Worm (Caenorhabditis elegans): ENCODE measurements around the gene atg-3.

ce11 chrIV:961862-962261, 48.5 kb upstream of the atg-3 start:
- TF ChIP-seq elt-2 (tag; optimal IDR thresholded peaks at IDR 0.05) (no peak), nhr-77 (tag; optimal IDR thresholded peaks at IDR 0.05) (no peak), aly-2 (tag; optimal IDR thresholded peaks at IDR 0.05) (no peak), nhr-237 (tag; optimal IDR thresholded peaks at IDR 0.05) (no peak), skn-1 (tag; optimal IDR thresholded peaks at IDR 0.05) (no peak), unc-62 (GFP tag; optimal IDR thresholded peaks at IDR 0.05) (no peak)
